Worm (Caenorhabditis elegans) whole organism, midembryonic: ENCODE measurements around the gene clec-245.

ENCODE experiments used
- flt-1 ChIP-seq: fragments of 200-800 bp; sonication (Bioruptor generic); IDR thresholded peaks from 2 replicates; pipeline ENCODE4 v1.3.6; 2022; ENCODE audit warnings: missing genetic modification characterization, missing compliant biosample characterization
- ztf-23 ChIP-seq: fragments of 200-800 bp; sonication (Bioruptor generic); IDR thresholded peaks from 2 replicates; pipeline ENCODE4 v1.3.6; 2022; ENCODE audit warnings: missing genetic modification reagents, missing genetic modification characterization, missing compliant biosample characterization

DNA sequence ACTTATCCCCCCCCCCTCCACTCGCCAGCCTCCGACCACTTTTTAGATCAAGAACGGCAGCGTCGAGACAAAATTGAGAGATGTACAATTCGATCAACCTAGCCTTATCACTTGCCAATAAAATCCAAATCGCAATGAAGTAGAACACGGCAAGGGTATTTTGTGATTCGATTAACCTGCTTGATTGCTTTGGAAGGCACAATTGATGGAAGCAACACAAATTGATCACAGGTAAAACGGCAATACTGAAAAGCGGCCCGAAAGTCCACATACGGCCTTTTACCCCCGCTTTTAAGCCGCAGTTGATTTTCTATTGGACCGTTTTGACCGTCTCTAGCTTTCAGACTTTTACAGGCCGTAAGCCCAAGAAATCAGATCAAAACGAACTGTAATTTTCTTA lies at the start of gene clec-245:
- TF ChIP-seq ztf-23 (GFP tag; lab: Robert Waterston, UW) (no peak), flt-1 (no peak)
